Fruit fly (Drosophila melanogaster) whole organism, embryonic: ENCODE data around the gene CG31259.

Experiments used
- ATbp ChIP-seq: fragments of 200-800 bp; sonication (Bioruptor generic); optimal IDR thresholded peaks from 2 replicates; lab custom pipeline; 2017; ENCODE audit warnings: missing biosample characterization, mild to moderate bottlenecking, missing genetic modification characterization, missing genetic modification reagents
- B-H2 ChIP-seq: fragments of 200-800 bp; sonication (Bioruptor generic); optimal IDR thresholded peaks from 2 replicates; lab custom pipeline; 2018; ENCODE audit warnings: missing biosample characterization, mild to moderate bottlenecking, missing genetic modification characterization
- CG10267 ChIP-seq: fragments of 200-800 bp; sonication (Bioruptor generic); optimal IDR thresholded peaks from 2 replicates; lab custom pipeline; 2018; ENCODE audit warnings: missing biosample characterization, mild to moderate bottlenecking, missing genetic modification characterization, moderate library complexity
- CG10462 ChIP-seq: fragments of 200-800 bp; sonication (Bioruptor generic); optimal IDR thresholded peaks from 2 replicates; lab custom pipeline; 2016; ENCODE audit warnings: missing biosample characterization, missing genetic modification characterization
- CG10565 ChIP-seq: fragments of 200-800 bp; sonication (Bioruptor generic); optimal IDR thresholded peaks from 3 replicates; lab custom pipeline; 2016; ENCODE audit warnings: missing biosample characterization, mild to moderate bottlenecking, missing genetic modification characterization
- CG10959 ChIP-seq: fragments of 200-800 bp; sonication (Bioruptor generic); IDR thresholded peaks from 2 replicates; pipeline ENCODE4 v1.3.6; 2022; ENCODE audit warnings: missing biosample characterization, missing genetic modification characterization
- CG11093 ChIP-seq: fragments of 200-800 bp; sonication (Bioruptor generic); IDR thresholded peaks from 3 replicates; pipeline ENCODE4 v1.3.6; 2022; ENCODE audit warnings: missing biosample characterization, missing genetic modification characterization
- CG11696 ChIP-seq: fragments of 200-800 bp; sonication (Bioruptor generic); IDR thresholded peaks from 2 replicates; pipeline ENCODE4 v1.3.6; 2022; ENCODE audit warnings: missing biosample characterization, missing genetic modification characterization
- CG13123 ChIP-seq: fragments of 200-800 bp; sonication (Bioruptor generic); optimal IDR thresholded peaks from 2 replicates; lab custom pipeline; 2016; ENCODE audit warnings: missing biosample characterization, missing genetic modification characterization
- CG13287 ChIP-seq: fragments of 200-800 bp; sonication (Bioruptor generic); IDR thresholded peaks from 2 replicates; pipeline ENCODE4 v1.3.6; 2022; ENCODE audit warnings: missing biosample characterization, missing genetic modification characterization; ENCODE audit not compliant: partially characterized antibody
- CG16815 ChIP-seq: fragments of 200-800 bp; sonication (Bioruptor generic); optimal IDR thresholded peaks from 3 replicates; lab custom pipeline; 2017; ENCODE audit warnings: missing biosample characterization, mild to moderate bottlenecking, missing genetic modification characterization
- CG17361 ChIP-seq: fragments of 200-800 bp; sonication (Bioruptor generic); IDR thresholded peaks from 3 replicates; pipeline ENCODE4 v1.3.6; 2022; ENCODE audit warnings: missing biosample characterization, missing genetic modification characterization
- CG17385 ChIP-seq: fragments of 200-800 bp; sonication (Bioruptor generic); optimal IDR thresholded peaks from 3 replicates; lab custom pipeline; 2018; ENCODE audit warnings: missing biosample characterization, mild to moderate bottlenecking, missing genetic modification characterization
- CG1792 ChIP-seq: fragments of 200-800 bp; sonication (Bioruptor generic); optimal IDR thresholded peaks from 2 replicates; lab custom pipeline; 2016; ENCODE audit warnings: missing biosample characterization, missing genetic modification characterization
- CG2712 ChIP-seq: fragments of 200-800 bp; optimal IDR thresholded peaks from 3 replicates; lab custom pipeline; 2019; ENCODE audit warnings: missing biosample characterization, mild to moderate bottlenecking, missing genetic modification characterization, moderate library complexity
- CG30403 ChIP-seq: fragments of 200-800 bp; sonication (Bioruptor generic); optimal IDR thresholded peaks from 3 replicates; lab custom pipeline; 2016; ENCODE audit warnings: missing biosample characterization, missing genetic modification characterization
- CG4404 ChIP-seq: fragments of 200-800 bp; sonication (Bioruptor generic); IDR thresholded peaks from 2 replicates; pipeline ENCODE4 v1.3.6; 2022; ENCODE audit warnings: missing biosample characterization, missing genetic modification characterization
- CG7271 ChIP-seq: fragments of 200-800 bp; sonication (Bioruptor generic); optimal IDR thresholded peaks from 2 replicates; lab custom pipeline; 2018; ENCODE audit warnings: missing biosample characterization, mild to moderate bottlenecking, missing genetic modification characterization, moderate library complexity
- CG8388 ChIP-seq: fragments of 200-800 bp; sonication (Bioruptor generic); optimal IDR thresholded peaks from 2 replicates; lab custom pipeline; 2019; ENCODE audit warnings: missing biosample characterization, mild to moderate bottlenecking, missing genetic modification characterization, moderate library complexity
- CG9727 ChIP-seq: fragments of 200-800 bp; sonication (Bioruptor generic); optimal IDR thresholded peaks from 3 replicates; lab custom pipeline; 2017; ENCODE audit warnings: missing biosample characterization, mild to moderate bottlenecking, missing genetic modification characterization
- Camta ChIP-seq: fragments of 200-800 bp; sonication (Bioruptor generic); optimal IDR thresholded peaks from 2 replicates; lab custom pipeline; 2016; ENCODE audit warnings: missing biosample characterization, missing genetic modification characterization
- CkIIα-i1 ChIP-seq: fragments of 200-800 bp; sonication (Bioruptor generic); IDR thresholded peaks from 2 replicates; pipeline ENCODE4 v1.3.6; 2022; ENCODE audit warnings: missing biosample characterization, missing genetic modification characterization
- D19A ChIP-seq: fragments of 200-800 bp; optimal IDR thresholded peaks from 3 replicates; lab custom pipeline; 2019; ENCODE audit warnings: missing biosample characterization, mild to moderate bottlenecking, missing genetic modification characterization, moderate library complexity
- D19B ChIP-seq: fragments of 200-800 bp; sonication (Bioruptor generic); optimal IDR thresholded peaks from 2 replicates; lab custom pipeline; 2017; ENCODE audit warnings: missing biosample characterization, mild to moderate bottlenecking, missing genetic modification characterization
- Dad ChIP-seq: fragments of 200-800 bp; sonication (Bioruptor generic); optimal IDR thresholded peaks from 3 replicates; lab custom pipeline; 2016; ENCODE audit warnings: missing biosample characterization, missing genetic modification characterization
- Deaf1 ChIP-seq: fragments of 200-800 bp; optimal IDR thresholded peaks from 3 replicates; lab custom pipeline; 2019; ENCODE audit warnings: missing biosample characterization, mild to moderate bottlenecking, missing genetic modification characterization, moderate library complexity
- Dip2 ChIP-seq: fragments of 200-800 bp; sonication (Bioruptor generic); IDR thresholded peaks from 2 replicates; pipeline ENCODE4 v1.3.6; 2022; ENCODE audit warnings: missing biosample characterization, missing genetic modification characterization
- Doc2 ChIP-seq: fragments of 200-800 bp; sonication (Bioruptor generic); IDR thresholded peaks from 2 replicates; pipeline ENCODE4 v1.3.6; 2022; ENCODE audit warnings: missing biosample characterization, missing genetic modification characterization
- E2f1 ChIP-seq: fragments of 200-800 bp; sonication (Bioruptor generic); IDR thresholded peaks from 2 replicates; pipeline ENCODE4 v1.3.6; 2022; ENCODE audit warnings: missing biosample characterization, missing genetic modification characterization
- Hr51 ChIP-seq, 2 experiments: fragments of 200-800 bp; sonication (Bioruptor generic); optimal IDR thresholded peaks; 2 replicates in 1 of 2; 3 replicates in 1 of 2; lab custom pipeline; 2016 to 2018; ENCODE audit warnings: missing biosample characterization in 2 of 2, missing genetic modification characterization in 2 of 2, mild to moderate bottlenecking in 1 of 2, moderate library complexity in 1 of 2
- Lpt ChIP-seq: fragments of >200 bp; optimal IDR thresholded peaks from 2 replicates; lab custom pipeline; 2018; ENCODE audit warnings: missing biosample characterization, missing genetic modification characterization
- Nf-YB ChIP-seq: fragments of 200-800 bp; sonication (Bioruptor generic); optimal IDR thresholded peaks from 3 replicates; lab custom pipeline; 2019; ENCODE audit warnings: missing biosample characterization, mild to moderate bottlenecking, missing genetic modification characterization, moderate library complexity
- Sin3A ChIP-seq: fragments of >200 bp; optimal IDR thresholded peaks from 2 replicates; lab custom pipeline; 2018
- Xbp1 ChIP-seq: fragments of 200-800 bp; sonication (Bioruptor generic); optimal IDR thresholded peaks from 3 replicates; lab custom pipeline; 2016; ENCODE audit warnings: missing biosample characterization, mild to moderate bottlenecking, missing genetic modification characterization
- abd-A ChIP-seq: fragments of 200-800 bp; sonication (Bioruptor generic); optimal IDR thresholded peaks from 3 replicates; lab custom pipeline; 2019; ENCODE audit warnings: missing biosample characterization, mild to moderate bottlenecking, missing genetic modification characterization, moderate library complexity
- eve ChIP-seq, 2 experiments: fragments of >200 bp; optimal IDR thresholded peaks; 2 replicates each; lab custom pipeline; 2017; ENCODE audit warnings: missing biosample characterization in 2 of 2, missing genetic modification characterization in 2 of 2
- eyg ChIP-seq: fragments of 200-800 bp; sonication (Bioruptor generic); optimal IDR thresholded peaks from 3 replicates; lab custom pipeline; 2016; ENCODE audit warnings: missing biosample characterization, missing genetic modification characterization
- fd64A ChIP-seq: fragments of 200-800 bp; sonication (Bioruptor generic); optimal IDR thresholded peaks from 3 replicates; lab custom pipeline; 2018; ENCODE audit warnings: missing biosample characterization, mild to moderate bottlenecking, missing genetic modification characterization
- gcm ChIP-seq: fragments of 200-800 bp; sonication (Bioruptor generic); optimal IDR thresholded peaks from 2 replicates; lab custom pipeline; 2019; ENCODE audit warnings: missing biosample characterization, mild to moderate bottlenecking, missing genetic modification characterization, moderate library complexity
- grn ChIP-seq: fragments of 200-800 bp; sonication (Bioruptor generic); optimal IDR thresholded peaks from 3 replicates; lab custom pipeline; 2017; ENCODE audit warnings: missing biosample characterization, missing genetic modification characterization
- her ChIP-seq: fragments of 200-800 bp; sonication (Bioruptor generic); optimal IDR thresholded peaks from 2 replicates; lab custom pipeline; 2016; ENCODE audit warnings: missing biosample characterization, missing genetic modification characterization
- hth ChIP-seq: fragments of >200 bp; optimal IDR thresholded peaks from 2 replicates; lab custom pipeline; 2017; ENCODE audit warnings: inconsistent platforms
- kah ChIP-seq: fragments of 200-800 bp; sonication (Bioruptor generic); optimal IDR thresholded peaks from 2 replicates; lab custom pipeline; 2018; ENCODE audit warnings: missing biosample characterization, mild to moderate bottlenecking, missing genetic modification characterization
- lilli ChIP-seq: fragments of 200-800 bp; sonication (Bioruptor generic); optimal IDR thresholded peaks from 3 replicates; lab custom pipeline; 2016; ENCODE audit warnings: missing biosample characterization, missing genetic modification characterization
- nom ChIP-seq: fragments of 200-800 bp; sonication (Bioruptor generic); optimal IDR thresholded peaks from 2 replicates; lab custom pipeline; 2017; ENCODE audit warnings: missing biosample characterization, missing genetic modification characterization, mild to moderate bottlenecking, moderate library complexity, missing genetic modification reagents
- phol ChIP-seq: fragments of 200-800 bp; sonication (Bioruptor generic); optimal IDR thresholded peaks from 3 replicates; lab custom pipeline; 2018; ENCODE audit warnings: missing biosample characterization, mild to moderate bottlenecking, missing genetic modification characterization, moderate library complexity
- scrt ChIP-seq: fragments of 200-800 bp; sonication (Bioruptor generic); optimal IDR thresholded peaks from 2 replicates; lab custom pipeline; 2018; ENCODE audit warnings: missing biosample characterization, mild to moderate bottlenecking, missing genetic modification characterization, moderate library complexity
- seq ChIP-seq: fragments of 200-800 bp; sonication (Bioruptor generic); IDR thresholded peaks from 2 replicates; pipeline ENCODE4 v1.3.6; 2022; ENCODE audit warnings: missing biosample characterization, missing genetic modification characterization
- sob ChIP-seq: fragments of 200-800 bp; sonication (Bioruptor generic); IDR thresholded peaks from 2 replicates; pipeline ENCODE4 v1.3.6; 2022; ENCODE audit warnings: missing biosample characterization, missing genetic modification characterization
- sqz ChIP-seq: fragments of 200-800 bp; sonication (Bioruptor generic); optimal IDR thresholded peaks from 3 replicates; lab custom pipeline; 2018; ENCODE audit warnings: missing biosample characterization, mild to moderate bottlenecking, missing genetic modification characterization
- stwl ChIP-seq: fragments of 200-800 bp; sonication (Bioruptor generic); optimal IDR thresholded peaks from 3 replicates; lab custom pipeline; 2018; ENCODE audit warnings: missing biosample characterization, mild to moderate bottlenecking, missing genetic modification characterization, moderate library complexity
- trem ChIP-seq: fragments of 200-800 bp; optimal IDR thresholded peaks from 3 replicates; lab custom pipeline; 2019; ENCODE audit warnings: missing biosample characterization, mild to moderate bottlenecking, missing genetic modification characterization, moderate library complexity
- zfh2 ChIP-seq: fragments of 200-800 bp; sonication (Bioruptor generic); optimal IDR thresholded peaks from 2 replicates; lab custom pipeline; 2016; ENCODE audit warnings: missing biosample characterization, missing genetic modification characterization

Gene CG31259

DNA sequence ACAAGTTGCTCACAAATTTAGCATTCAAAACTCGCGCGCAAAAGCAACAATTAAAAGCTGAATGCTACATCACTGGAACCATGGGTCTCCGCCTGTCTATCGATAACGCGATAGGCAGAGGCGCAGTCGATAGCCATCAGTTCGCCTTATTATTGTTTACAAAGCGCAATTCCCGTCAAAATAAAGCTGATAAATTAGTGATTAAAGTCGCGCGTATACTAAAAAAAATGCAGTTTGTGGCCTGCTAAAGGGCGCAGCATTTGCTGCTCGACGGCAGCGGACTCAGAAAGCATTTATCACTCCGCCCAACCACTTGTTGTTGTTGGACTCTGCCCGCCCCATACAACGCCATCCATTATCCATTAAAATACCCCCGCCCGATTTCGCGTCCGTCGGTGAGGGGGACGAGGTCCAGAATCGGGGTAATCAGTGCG is 6.0 kb upstream of the CG31259 start, which contains the start of gene CG11737 (continued):
- TF ChIP-seq CG10267 (tag; lab: Kevin White, UChicago) (no peak), seq (GFP tag; lab: Robert Waterston, UW) (no peak), stwl (peak; percentile 91), E2f1 (no peak), CG10462 (GFP tag; lab: Kevin White, UChicago) (no peak), Deaf1 (tag; lab: Kevin White, UChicago) (no peak), Doc2 (no peak), fd64A (GFP tag; lab: Kevin White, UChicago) (no peak), B-H2 (no peak), CG10565 (GFP tag; lab: Kevin White, UChicago) (no peak), Lpt (no peak), Camta (GFP tag; lab: Kevin White, UChicago) (no peak), zfh2 (GFP tag; lab: Kevin White, UChicago) (no peak), trem (tag; lab: Kevin White, UChicago) (peak; percentile 36), CG11696 (no peak), CG11093 (no peak), CkIIα-i1 (no peak), CG13123 (GFP tag; lab: Kevin White, UChicago) (no peak), lilli (GFP tag; lab: Kevin White, UChicago) (no peak), CG30403 (GFP tag; lab: Kevin White, UChicago) (no peak), CG17385 (GFP tag; lab: Kevin White, UChicago) (no peak), CG1792 (GFP tag; lab: Kevin White, UChicago) (no peak), scrt (peak; percentile 69), sob (GFP tag; lab: Robert Waterston, UW) (no peak), CG2712 (tag; lab: Kevin White, UChicago) (no peak), CG7271 (tag; lab: Kevin White, UChicago) (no peak), nom (GFP tag; lab: Kevin White, UChicago) (no peak), Nf-YB (no peak), Dip2 (GFP tag; lab: Robert Waterston, UW) (no peak), D19B (GFP tag; lab: Kevin White, UChicago) (no peak), abd-A (tag; lab: Kevin White, UChicago) (no peak), Hr51 (GFP tag; optimal IDR thresholded peaks at IDR 0.05; lab: Kevin White, UChicago) (no peak), phol (tag; lab: Kevin White, UChicago) (peak; percentile 53), CG4404 (GFP tag; lab: Robert Waterston, UW) (no peak), gcm (GFP tag; lab: Kevin White, UChicago) (no peak), hth (lab: Kevin White, UChicago) (no peak), CG16815 (GFP tag; lab: Kevin White, UChicago) (no peak), CG9727 (no peak), eve (GFP tag; optimal IDR thresholded peaks at IDR 0.05; lab: Kevin White, UChicago) (no peak), grn (GFP tag; lab: Kevin White, UChicago) (peak; percentile 4), Sin3A (lab: Kevin White, UChicago) (peak; percentile 36), eyg (GFP tag; lab: Kevin White, UChicago) (no peak), sqz (no peak), Dad (GFP tag; lab: Kevin White, UChicago) (no peak), Xbp1 (GFP tag; lab: Kevin White, UChicago) (no peak), ATbp (GFP tag; lab: Kevin White, UChicago) (no peak), CG8388 (no peak), CG10959 (GFP tag; lab: Robert Waterston, UW) (no peak), CG13287 (peak; percentile 72), D19A (tag; lab: Kevin White, UChicago) (no peak), kah (GFP tag; lab: Kevin White, UChicago) (peak; percentile 94), CG17361 (GFP tag; lab: Robert Waterston, UW) (no peak), her (GFP tag; lab: Kevin White, UChicago) (no peak)
